Fruit fly (Drosophila melanogaster): Measurements from ENCODE around the gene Cox10.
A peak's percentile ranks its signal among the peaks of the same experiment; 100 is the strongest.

Gene Cox10

DNA sequence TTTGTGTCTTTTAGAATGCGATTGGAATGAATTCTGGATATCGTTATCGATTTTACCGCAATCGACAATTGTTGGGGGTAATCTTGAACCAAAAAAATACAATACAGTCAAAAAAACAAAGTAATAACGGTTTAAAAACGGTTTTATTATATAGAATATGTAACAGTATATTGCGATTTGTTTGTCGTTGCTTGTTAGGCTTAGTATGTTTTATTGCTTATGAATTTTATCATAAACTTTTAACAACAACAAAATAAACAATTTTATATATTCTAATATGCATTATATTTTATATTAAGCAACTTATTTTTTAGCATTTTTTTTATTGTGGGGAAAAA is 31.5 kb upstream of the Cox10 start, which contains the start of gene CYLD (continued):
- TF ChIP-seq Camta (GFP tag; optimal IDR thresholded peaks at IDR 0.05) (peak; percentile 5), grau (tag; optimal IDR thresholded peaks at IDR 0.05) (peak; percentile 78), hb (GFP tag; IDR thresholded peaks at IDR 0.05; ENCODE audit: partially characterized antibody) (no peak), vvl (GFP tag; IDR thresholded peaks at IDR 0.05) (peak; percentile 87), CG33557 (GFP tag; optimal IDR thresholded peaks at IDR 0.05) (peak; percentile 6), danr (GFP tag; IDR thresholded peaks at IDR 0.05) (no peak), Vsx1 (GFP tag; optimal IDR thresholded peaks at IDR 0.05) (peak; percentile 15), mam (GFP tag; optimal IDR thresholded peaks at IDR 0.05) (peak; percentile 30), NfI (GFP tag; optimal IDR thresholded peaks at IDR 0.05) (peak; percentile 47), Trl (optimal IDR thresholded peaks at IDR 0.05) (no peak), Trl (GFP tag; optimal IDR thresholded peaks at IDR 0.05) (peak; percentile 31), Xbp1 (GFP tag; optimal IDR thresholded peaks at IDR 0.05) (peak; percentile 77), repo (GFP tag; optimal IDR thresholded peaks at IDR 0.05) (no peak), Spps (tag; optimal IDR thresholded peaks at IDR 0.05) (peak; percentile 72), z (GFP tag; IDR thresholded peaks at IDR 0.05) (no peak), HLH3B (GFP tag; IDR thresholded peaks at IDR 0.05) (peak; percentile 44; the same call in 1 of the 2 replicates), Opbp (GFP tag; IDR thresholded peaks at IDR 0.05; ENCODE audit: partially characterized antibody) (no peak), Hr78 (GFP tag; optimal IDR thresholded peaks at IDR 0.05) (no peak), Nf-YC (tag; optimal IDR thresholded peaks at IDR 0.05) (peak; percentile 63), chinmo (GFP tag; IDR thresholded peaks at IDR 0.05; ENCODE audit: partially characterized antibody) (no peak), CG31441 (GFP tag; IDR thresholded peaks at IDR 0.05) (peak; percentile 76), insv (GFP tag; optimal IDR thresholded peaks at IDR 0.05) (no peak), E2f2 (GFP tag; IDR thresholded peaks at IDR 0.05) (peak; percentile 65), Pdp1 (GFP tag; optimal IDR thresholded peaks at IDR 0.05) (peak in 1 of 2 experiments; percentile 26), CG10209 (GFP tag; optimal IDR thresholded peaks at IDR 0.05) (peak; percentile 52), dysf (GFP tag; IDR thresholded peaks at IDR 0.05) (peak; percentile 62; the same call in 1 of the 3 replicates), wek (GFP tag; optimal IDR thresholded peaks at IDR 0.05) (peak; percentile 97), kay (GFP tag; optimal IDR thresholded peaks at IDR 0.05) (peak; percentile 28), tll (GFP tag; optimal IDR thresholded peaks at IDR 0.05) (no peak), nerfin-1 (tag; optimal IDR thresholded peaks at IDR 0.05) (peak; percentile 37), CHES-1-like (GFP tag; optimal IDR thresholded peaks at IDR 0.05) (peak; percentile 27), Med (GFP tag) (peak; percentile 83), CG2889 (GFP tag; IDR thresholded peaks at IDR 0.05) (no peak), CG13296 (GFP tag; optimal IDR thresholded peaks at IDR 0.05) (peak; percentile 72), CG3281 (GFP tag; optimal IDR thresholded peaks at IDR 0.05) (peak; percentile 63), CG7357 (GFP tag; IDR thresholded peaks at IDR 0.05) (0 out of 3 replicates have a peak, but pooled peaks have one; percentile 18), tio (GFP tag; optimal IDR thresholded peaks at IDR 0.05) (peak; percentile 56), CG4707 (GFP tag; optimal IDR thresholded peaks at IDR 0.05) (peak; percentile 9), dmrt99B (tag; optimal IDR thresholded peaks at IDR 0.05) (peak; percentile 72), sob (GFP tag; IDR thresholded peaks at IDR 0.05) (peak; percentile 66; the same call in 1 of the 2 replicates), Sox102F (GFP tag; optimal IDR thresholded peaks at IDR 0.05) (peak; percentile 84), CG31388 (GFP tag; optimal IDR thresholded peaks at IDR 0.05) (peak; percentile 19), lola (GFP tag; optimal IDR thresholded peaks at IDR 0.05) (peak in 1 of 3 experiments; percentile 56), CG4424 (GFP tag; optimal IDR thresholded peaks at IDR 0.05) (peak; percentile 71), amos (GFP tag; IDR thresholded peaks at IDR 0.05; ENCODE audit: partially characterized antibody) (no peak), gem (tag; optimal IDR thresholded peaks at IDR 0.05) (peak; percentile 89), zen (tag; optimal IDR thresholded peaks at IDR 0.05) (peak; percentile 62), Sox100B (GFP tag; optimal IDR thresholded peaks at IDR 0.05) (peak; percentile 57), Scr (GFP tag; IDR thresholded peaks at IDR 0.05; ENCODE audit: partially characterized antibody) (no peak; the same call in 1 of the 2 replicates)

Data from whole organism, embryonic.